Fruit fly (Drosophila melanogaster) S2 (cell line): ENCODE results near the gene gammaCOP.

Experiments used
- CG8478 ChIP-seq: fragments of >200 bp; optimal IDR thresholded peaks from 2 replicates; lab custom pipeline; 2018
- CTCF ChIP-seq, 2 experiments: fragments of >200 bp; optimal IDR thresholded peaks; 2 replicates each; lab custom pipeline; 2018

DNA sequence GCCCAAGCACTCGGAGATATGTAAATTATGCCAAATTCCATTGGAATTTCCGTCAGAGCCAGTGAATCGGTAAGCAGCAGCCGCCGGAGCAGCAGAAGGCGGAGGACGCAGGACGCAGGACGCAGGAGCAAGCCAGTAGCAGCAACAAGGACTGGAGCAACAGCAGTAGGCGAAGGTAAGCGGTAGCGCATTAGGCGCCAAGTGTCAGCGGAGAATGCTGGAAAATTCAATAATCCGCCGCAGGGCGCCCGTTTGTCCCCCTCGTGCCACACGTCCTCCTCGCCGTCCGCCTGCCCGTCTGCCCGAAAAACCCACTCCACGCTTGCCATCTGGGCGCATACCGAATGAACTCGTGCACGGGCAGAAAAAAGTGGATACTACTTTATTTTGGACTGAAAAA lies 50.7 kb downstream of the gammaCOP start:
- no peak for TF ChIP-seq CG8478 (lab: Kevin White, UChicago)
- no peak for TF ChIP-seq CTCF (optimal IDR thresholded peaks at IDR 0.05; lab: Kevin White, UChicago)
